Worm (Caenorhabditis elegans): ENCODE results near the gene Y54F10BM.13.
A peak's percentile ranks its signal among the peaks of the same experiment; 100 is the strongest.

The Y54F10BM.13 gene

DNA sequence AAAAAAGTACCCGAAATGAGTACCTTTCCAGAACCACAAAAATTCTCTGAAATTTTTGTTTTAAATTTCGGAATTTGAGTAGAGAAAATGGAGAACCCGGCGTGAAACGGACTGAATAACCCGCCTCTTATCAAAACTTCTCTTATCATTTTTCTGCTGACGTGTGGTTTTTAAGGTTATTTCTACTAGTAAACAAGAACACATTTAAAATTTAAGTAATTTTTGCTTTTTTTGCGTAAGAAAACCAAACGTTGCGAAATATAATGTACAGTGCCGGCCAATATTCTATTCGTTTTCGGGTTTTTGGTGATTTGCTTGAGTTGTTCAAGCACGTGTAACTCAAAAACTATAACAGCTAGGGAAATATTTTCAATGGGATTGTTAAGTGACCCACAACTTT, 19.9 kb downstream of the Y54F10BM.13 start:
- TF ChIP-seq sptf-1 (tag; optimal IDR thresholded peaks at IDR 0.05) (no peak), mab-5 (tag; optimal IDR thresholded peaks at IDR 0.05) (no peak), tbx-8 (GFP tag; optimal IDR thresholded peaks at IDR 0.05) (no peak), hlh-1 (tag; optimal IDR thresholded peaks at IDR 0.05) (no peak), mep-1 (tag; optimal IDR thresholded peaks at IDR 0.05) (no peak), flh-1 (GFP tag; optimal IDR thresholded peaks at IDR 0.05) (no peak), unc-120 (tag; optimal IDR thresholded peaks at IDR 0.05; ENCODE audit: poor library complexity, severe bottlenecking) (no peak), bed-3 (GFP tag; optimal IDR thresholded peaks at IDR 0.05) (no peak), mls-2 (tag; optimal IDR thresholded peaks at IDR 0.05) (no peak), lin-13 (tag; optimal IDR thresholded peaks at IDR 0.05) (no peak), ceh-43 (GFP tag; optimal IDR thresholded peaks at IDR 0.05) (no peak)

DNA sequence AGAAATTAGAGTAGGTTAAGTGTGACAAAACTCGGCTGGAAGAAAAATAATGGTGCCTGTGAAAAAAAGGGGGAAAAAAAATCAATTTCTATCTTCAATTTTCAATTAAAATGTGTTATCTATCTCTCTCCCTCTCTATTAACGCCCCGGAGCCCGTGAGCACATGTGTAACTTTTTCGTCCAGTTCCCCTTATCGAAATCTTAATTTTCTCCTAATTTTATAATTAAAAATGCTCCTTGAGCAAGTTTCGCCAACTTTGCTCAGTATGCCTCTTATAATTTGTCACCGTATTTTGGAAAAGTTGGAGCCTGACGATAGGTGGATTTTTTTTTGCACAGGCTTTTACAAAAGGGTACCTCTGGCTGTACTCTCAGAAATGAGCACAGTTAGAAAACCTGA, 22.9 kb downstream of the Y54F10BM.13 start, which contains the start of the genes fbxa-1 and Y54F10BM.20:
TSS of gene fbxa-1 (minus strand) at position 101 of the 400 bp plus-strand sequence.
TSS of gene Y54F10BM.20 (plus strand) at position 231 of the 400 bp plus-strand sequence.
- no peak for TF ChIP-seq ceh-83 (GFP tag; optimal IDR thresholded peaks at IDR 0.05)
- TF ChIP-seq lin-32 (GFP tag; optimal IDR thresholded peaks at IDR 0.05): no peak
- no peak for TF ChIP-seq tbx-8 (GFP tag; optimal IDR thresholded peaks at IDR 0.05)
- TF ChIP-seq flh-1 (GFP tag; optimal IDR thresholded peaks at IDR 0.05): no peak
- TF ChIP-seq lsy-2 (tag; optimal IDR thresholded peaks at IDR 0.05): no peak

DNA sequence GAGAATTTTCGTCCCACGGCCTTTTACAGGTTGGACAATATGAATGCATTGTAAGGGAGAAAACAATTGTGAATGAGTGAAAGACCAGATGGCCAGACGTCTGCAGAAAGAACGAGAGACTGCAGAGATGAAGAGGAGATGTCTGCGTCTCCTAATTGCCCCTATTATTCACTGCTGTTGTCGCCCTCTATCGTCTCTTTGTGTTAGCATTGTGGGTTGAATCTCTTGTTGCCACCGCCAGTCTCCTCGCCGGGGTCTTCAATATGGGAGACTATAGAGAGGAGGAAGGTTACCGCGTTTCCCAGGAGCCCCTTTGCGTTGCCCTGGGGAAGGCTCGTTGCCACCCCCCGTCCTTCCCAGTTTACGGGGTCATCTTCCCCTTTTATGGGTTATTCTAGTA, 26.0 kb downstream of the Y54F10BM.13 start, which contains the start of gene Y54F10BM.9:
TSS of gene Y54F10BM.9 (minus strand) at position 61 of the 400 bp plus-strand sequence.
- peak; percentile 67 for TF ChIP-seq ces-1 (GFP tag; optimal IDR thresholded peaks at IDR 0.05)
- no peak for TF ChIP-seq ztf-11 (tag; optimal IDR thresholded peaks at IDR 0.05)
- TF ChIP-seq lin-32 (GFP tag; optimal IDR thresholded peaks at IDR 0.05): peak; percentile 76
- TF ChIP-seq M03D4.4 (tag; optimal IDR thresholded peaks at IDR 0.05): no peak
- TF ChIP-seq mep-1 (tag; optimal IDR thresholded peaks at IDR 0.05): peak; percentile 36
- peak; percentile 32 for TF ChIP-seq unc-39 (tag; optimal IDR thresholded peaks at IDR 0.05)
- no peak for TF ChIP-seq elt-3 (tag; optimal IDR thresholded peaks at IDR 0.05)
- peak; percentile 56 for TF ChIP-seq lin-13 (tag; optimal IDR thresholded peaks at IDR 0.05)
- TF ChIP-seq pha-4 (tag; optimal IDR thresholded peaks at IDR 0.05): peak; percentile 31
- peak; percentile 25 for TF ChIP-seq nhr-2 (tag; optimal IDR thresholded peaks at IDR 0.05)
- peak; percentile 30 for TF ChIP-seq ham-2 (GFP tag; optimal IDR thresholded peaks at IDR 0.05)
- TF ChIP-seq lsy-2 (tag; optimal IDR thresholded peaks at IDR 0.05): peak; percentile 0
- TF ChIP-seq mls-2 (tag; optimal IDR thresholded peaks at IDR 0.05): peak; percentile 18
- peak; percentile 88 for TF ChIP-seq cnd-1 (tag; optimal IDR thresholded peaks at IDR 0.05)

DNA sequence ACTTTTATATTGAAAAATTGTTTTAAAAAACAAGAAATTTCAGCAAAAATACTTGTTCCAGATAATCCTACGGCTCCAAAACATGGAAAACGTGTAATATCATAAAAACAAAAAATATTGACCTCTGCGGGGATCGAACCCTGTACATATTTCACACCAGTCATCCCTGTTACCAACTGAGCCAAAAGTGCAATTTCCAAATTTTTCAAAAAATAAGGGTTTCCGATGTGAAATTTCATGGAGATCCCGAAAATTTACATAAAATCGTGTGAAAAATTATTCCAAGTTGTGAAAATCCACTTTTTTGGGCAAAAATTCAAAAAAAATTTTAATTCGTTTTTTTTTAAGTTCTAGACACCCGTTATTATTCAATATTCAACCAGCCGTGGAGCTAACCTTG, 26.7 kb downstream of the Y54F10BM.13 start:
- TF ChIP-seq mls-2 (tag; optimal IDR thresholded peaks at IDR 0.05) (no peak), tbx-8 (GFP tag; optimal IDR thresholded peaks at IDR 0.05) (no peak), lin-32 (GFP tag; optimal IDR thresholded peaks at IDR 0.05) (no peak), drap-1 (GFP tag; optimal IDR thresholded peaks at IDR 0.05) (no peak)

DNA sequence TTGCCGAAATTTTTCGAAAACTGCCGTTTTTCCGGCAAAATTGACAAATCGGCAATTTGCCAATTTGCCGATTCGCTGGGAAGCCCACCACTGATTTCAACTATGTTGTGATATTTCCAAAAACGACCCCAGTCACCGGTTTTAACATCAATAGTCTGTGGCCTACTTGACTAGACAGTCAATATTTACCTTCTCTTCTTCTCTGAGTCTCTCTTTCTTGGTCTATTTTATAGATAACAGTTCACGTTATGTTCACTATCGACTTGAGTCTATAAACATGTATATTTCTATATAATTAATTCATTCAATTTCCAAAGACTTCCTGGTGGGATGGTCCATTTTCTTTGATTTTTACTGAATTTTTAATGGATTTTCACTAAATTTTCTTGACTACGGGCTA, 36.1 kb downstream of the Y54F10BM.13 start:
- TF ChIP-seq ham-2 (GFP tag; optimal IDR thresholded peaks at IDR 0.05): no peak
- peak; percentile 68 for TF ChIP-seq pha-4 (tag; optimal IDR thresholded peaks at IDR 0.05)

DNA sequence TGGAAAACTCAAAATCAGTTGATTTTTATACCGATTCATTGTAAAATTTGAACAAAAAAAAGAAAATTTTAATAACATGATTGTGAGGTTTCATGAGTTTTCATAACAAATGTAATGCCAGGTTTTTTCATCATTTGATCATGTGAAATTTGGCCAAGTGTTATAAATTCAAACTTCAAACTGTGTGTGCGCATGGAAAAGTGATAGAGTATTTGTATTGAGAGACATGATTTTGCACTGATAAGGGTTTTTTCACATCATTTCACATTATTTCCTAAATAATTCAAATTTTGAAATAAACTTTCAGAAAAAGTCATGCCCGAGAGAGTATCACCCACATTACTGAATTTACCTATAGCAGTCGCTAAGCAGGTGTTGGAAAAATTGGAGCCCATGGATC, 39.7 kb downstream of the Y54F10BM.13 start, which contains the start of gene fbxa-219:
TSS of gene fbxa-219 (plus strand) at position 277 of the 400 bp plus-strand sequence.
- TF ChIP-seq sem-2 (GFP tag; optimal IDR thresholded peaks at IDR 0.05) (no peak), mab-5 (tag; optimal IDR thresholded peaks at IDR 0.05) (no peak), elt-1 (tag; optimal IDR thresholded peaks at IDR 0.05; ENCODE audit: borderline replicate concordance, insufficient read depth) (no peak), mep-1 (tag; optimal IDR thresholded peaks at IDR 0.05) (no peak), hlh-1 (tag; optimal IDR thresholded peaks at IDR 0.05) (no peak), nhr-2 (tag; optimal IDR thresholded peaks at IDR 0.05) (no peak), lin-13 (tag; optimal IDR thresholded peaks at IDR 0.05) (no peak), unc-39 (tag; optimal IDR thresholded peaks at IDR 0.05) (no peak), unc-120 (tag; optimal IDR thresholded peaks at IDR 0.05; ENCODE audit: poor library complexity, severe bottlenecking) (no peak), drap-1 (GFP tag; optimal IDR thresholded peaks at IDR 0.05) (no peak), tbx-8 (GFP tag; optimal IDR thresholded peaks at IDR 0.05) (no peak), ztf-11 (tag; optimal IDR thresholded peaks at IDR 0.05) (no peak), bed-3 (GFP tag; optimal IDR thresholded peaks at IDR 0.05) (no peak), M03D4.4 (tag; optimal IDR thresholded peaks at IDR 0.05) (no peak)

All from whole organism, mixed stage, embryonic.